Worm (Caenorhabditis elegans): Measurements from ENCODE around the gene D1014.2.
A peak's percentile ranks its signal among the peaks of the same experiment; 100 is the strongest.

The D1014.2 gene

ce11 chrV:8159629-8160028 lies 15.9 kb downstream of the D1014.2 start, which contains the start of gene F20D6.6:
Gene F20D6.6 (plus strand): TSS chrV:8159929.
- TF ChIP-seq fos-1 (tag; optimal IDR thresholded peaks at IDR 0.05), result no peak
- TF ChIP-seq hlh-17 (GFP tag; optimal IDR thresholded peaks at IDR 0.05; ENCODE audit: borderline replicate concordance), result no peak
- TF ChIP-seq ztf-11 (tag; optimal IDR thresholded peaks at IDR 0.05), result no peak
- no peak for TF ChIP-seq egl-27 (tag; optimal IDR thresholded peaks at IDR 0.05)
- TF ChIP-seq swsn-7 (tag; optimal IDR thresholded peaks at IDR 0.05), result no peak

- TF ChIP-seq elt-2 (tag; optimal IDR thresholded peaks at IDR 0.05) (peak; percentile 54), ceh-82 (tag; optimal IDR thresholded peaks at IDR 0.05) (no peak)
Measured at ce11 chrV:8161699-8162098, 18.0 kb downstream of the D1014.2 start, which contains the start of gene F20D6.5. Gene F20D6.5 (plus strand): TSS chrV:8161957.

- TF ChIP-seq hlh-4 (tag; optimal IDR thresholded peaks at IDR 0.05) (no peak), ama-1 (optimal IDR thresholded peaks at IDR 0.05) (no peak), tbx-2 (tag; optimal IDR thresholded peaks at IDR 0.05) (no peak), nhr-85 (tag) (peak; percentile 20), sox-4 (tag; optimal IDR thresholded peaks at IDR 0.05) (no peak), pax-3 (tag; optimal IDR thresholded peaks at IDR 0.05) (no peak), alr-1 (tag; optimal IDR thresholded peaks at IDR 0.05; ENCODE audit: borderline replicate concordance) (no peak), nhr-11 (tag; optimal IDR thresholded peaks at IDR 0.05) (no peak), tlp-1 (tag; optimal IDR thresholded peaks at IDR 0.05) (no peak), C34B4.2 (tag; optimal IDR thresholded peaks at IDR 0.05) (no peak), efl-1 (optimal IDR thresholded peaks at IDR 0.05) (no peak), efl-1 (GFP tag; optimal IDR thresholded peaks at IDR 0.05 in 1 of 2) (peak in 1 of 2 experiments; percentile 62)
Measured at ce11 chrV:8163199-8163598, 19.5 kb downstream of the D1014.2 start.

- peak; percentile 80 for TF ChIP-seq dsc-1 (tag; optimal IDR thresholded peaks at IDR 0.05)
- no peak for TF ChIP-seq fkh-4 (tag; optimal IDR thresholded peaks at IDR 0.05; ENCODE audit: borderline replicate concordance)
Measured at ce11 chrV:8168219-8168962, 24.7 kb downstream of the D1014.2 start, which contains the start of gene F20D6.8. Gene F20D6.8 (minus strand): TSS chrV:8168269.

ce11 chrV:8169150-8169549 lies 25.4 kb downstream of the D1014.2 start:
- TF ChIP-seq nhr-76 (tag; optimal IDR thresholded peaks at IDR 0.05) (no peak), tbx-2 (tag; optimal IDR thresholded peaks at IDR 0.05) (no peak), egl-13 (tag; optimal IDR thresholded peaks at IDR 0.05) (peak; percentile 9), dsc-1 (tag; optimal IDR thresholded peaks at IDR 0.05) (peak; percentile 27), unc-86 (tag; optimal IDR thresholded peaks at IDR 0.05) (peak; percentile 63), fkh-4 (tag; optimal IDR thresholded peaks at IDR 0.05; ENCODE audit: borderline replicate concordance) (peak; percentile 19), nhr-71 (tag; optimal IDR thresholded peaks at IDR 0.05) (peak; percentile 30)

ce11 chrV:8170300-8170699 lies 26.6 kb downstream of the D1014.2 start:
- TF ChIP-seq nhr-47 (tag; optimal IDR thresholded peaks at IDR 0.05), result peak; percentile 53
- TF ChIP-seq swsn-7 (tag; optimal IDR thresholded peaks at IDR 0.05), result no peak
- TF ChIP-seq nhr-85 (tag), result no peak
- peak; percentile 49 for TF ChIP-seq dsc-1 (tag; optimal IDR thresholded peaks at IDR 0.05)
- peak; percentile 74 for TF ChIP-seq ceh-8 (GFP tag; optimal IDR thresholded peaks at IDR 0.05)
- peak; percentile 41 for TF ChIP-seq nhr-71 (tag; optimal IDR thresholded peaks at IDR 0.05)
- TF ChIP-seq hlh-4 (tag; optimal IDR thresholded peaks at IDR 0.05), result peak; percentile 77
- TF ChIP-seq fkh-8 (tag; optimal IDR thresholded peaks at IDR 0.05), result peak; percentile 52

- TF ChIP-seq vab-15 (tag; optimal IDR thresholded peaks at IDR 0.05) (no peak), nhr-20 (tag; optimal IDR thresholded peaks at IDR 0.05) (no peak), lin-13 (GFP tag; optimal IDR thresholded peaks at IDR 0.05) (no peak), fos-1 (tag; optimal IDR thresholded peaks at IDR 0.05) (no peak), efl-3 (GFP tag; optimal IDR thresholded peaks at IDR 0.05) (no peak), nhr-11 (tag; optimal IDR thresholded peaks at IDR 0.05) (no peak), nhr-77 (tag; optimal IDR thresholded peaks at IDR 0.05) (no peak), nhr-90 (tag; optimal IDR thresholded peaks at IDR 0.05; ENCODE audit: poor library complexity) (no peak), dsc-1 (tag; optimal IDR thresholded peaks at IDR 0.05) (peak; percentile 91), fkh-4 (tag; optimal IDR thresholded peaks at IDR 0.05; ENCODE audit: borderline replicate concordance) (peak; percentile 69)
Measured at ce11 chrV:8171688-8172087, 28.0 kb downstream of the D1014.2 start.
